Fruit fly (Drosophila melanogaster): ENCODE measurements around the gene CG3847.

CG3847 gene

DNA sequence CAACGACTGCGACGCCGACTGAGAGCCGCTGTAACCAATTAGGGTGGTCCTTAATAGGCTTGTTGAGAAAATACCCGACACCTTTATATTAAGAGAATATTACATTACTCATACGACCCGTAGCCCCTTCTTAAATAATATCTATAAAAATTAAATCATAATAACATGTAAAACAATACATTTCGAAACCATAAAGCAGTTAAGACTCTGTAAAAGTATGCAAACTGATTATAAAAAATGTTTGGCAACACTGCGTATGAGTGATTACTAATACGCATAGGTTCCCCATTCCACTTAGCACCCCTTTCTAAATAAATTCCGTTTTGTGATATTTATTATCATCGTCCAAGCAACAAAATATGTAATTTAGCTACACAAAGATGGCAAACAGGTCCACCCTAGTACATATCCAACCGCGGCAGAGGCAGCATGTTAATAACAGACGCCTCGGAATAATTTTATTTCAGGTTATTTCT, 6.3 kb upstream of the CG3847 start (continued):
- peak; percentile 72 for TF ChIP-seq CG18011 (GFP tag; optimal IDR thresholded peaks at IDR 0.05)
- peak; percentile 35; the same call in 1 of the 3 replicates for TF ChIP-seq croc (GFP tag; conservative IDR thresholded peaks at IDR 0.05)
- no peak for TF ChIP-seq CG2889 (GFP tag; IDR thresholded peaks at IDR 0.05)
- no peak for TF ChIP-seq ken (GFP tag; IDR thresholded peaks at IDR 0.05)
- TF ChIP-seq crp (GFP tag; optimal IDR thresholded peaks at IDR 0.05): peak in 1 of 2 experiments; percentile 21
- TF ChIP-seq Dp (GFP tag; optimal IDR thresholded peaks at IDR 0.05): no peak
- no peak for TF ChIP-seq fd102C (GFP tag; optimal IDR thresholded peaks at IDR 0.05)
- no peak for TF ChIP-seq NFAT (GFP tag; IDR thresholded peaks at IDR 0.05)
- no peak for TF ChIP-seq disco-r (GFP tag; optimal IDR thresholded peaks at IDR 0.05)
- no peak for TF ChIP-seq ara (GFP tag; IDR thresholded peaks at IDR 0.05)
- peak; percentile 70 for TF ChIP-seq D19A (tag; optimal IDR thresholded peaks at IDR 0.05)
- TF ChIP-seq Hr78 (GFP tag; optimal IDR thresholded peaks at IDR 0.05): peak in 1 of 2 experiments; percentile 42
- TF ChIP-seq Ravus (GFP tag; IDR thresholded peaks at IDR 0.05): no peak
- TF ChIP-seq unc-4 (GFP tag; IDR thresholded peaks at IDR 0.05; ENCODE audit: partially characterized antibody): no peak
- TF ChIP-seq cg (GFP tag; optimal IDR thresholded peaks at IDR 0.05): no peak
- TF ChIP-seq Dref (GFP tag; IDR thresholded peaks at IDR 0.05): no peak
- peak; percentile 69 for TF ChIP-seq Nf-YB (GFP tag; optimal IDR thresholded peaks at IDR 0.05)
- no peak for TF ChIP-seq oc (tag; optimal IDR thresholded peaks at IDR 0.05)
- no peak for TF ChIP-seq Oaz (GFP tag; IDR thresholded peaks at IDR 0.05)
- TF ChIP-seq CG9797 (GFP tag; optimal IDR thresholded peaks at IDR 0.05): no peak
- TF ChIP-seq CG11560 (tag; IDR thresholded peaks at IDR 0.05): no peak
- no peak for TF ChIP-seq pros (GFP tag; optimal IDR thresholded peaks at IDR 0.05)
- TF ChIP-seq CG9727 (GFP tag; optimal IDR thresholded peaks at IDR 0.05): peak; percentile 80
- TF ChIP-seq CG10366 (GFP tag; IDR thresholded peaks at IDR 0.05): peak; percentile 57
- no peak for TF ChIP-seq Doc3 (GFP tag; IDR thresholded peaks at IDR 0.05; ENCODE audit: partially characterized antibody)
- peak; percentile 72 for TF ChIP-seq unpg (GFP tag; optimal IDR thresholded peaks at IDR 0.05)
- TF ChIP-seq NfI (GFP tag; optimal IDR thresholded peaks at IDR 0.05): peak; percentile 76
- TF ChIP-seq Chrac-16 (GFP tag; optimal IDR thresholded peaks at IDR 0.05): peak; percentile 48
- TF ChIP-seq CG3407 (GFP tag; optimal IDR thresholded peaks at IDR 0.05): peak; percentile 50
- TF ChIP-seq otp (GFP tag; IDR thresholded peaks at IDR 0.05): no peak
- no peak for TF ChIP-seq mld (GFP tag; IDR thresholded peaks at IDR 0.05; ENCODE audit: partially characterized antibody)
- TF ChIP-seq ewg (GFP tag; optimal IDR thresholded peaks at IDR 0.05): peak; percentile 58
- TF ChIP-seq az2 (GFP tag; optimal IDR thresholded peaks at IDR 0.05): peak; percentile 61
- peak; percentile 87 for TF ChIP-seq CoRest (tag; optimal IDR thresholded peaks at IDR 0.05)
- TF ChIP-seq CG2129 (GFP tag; IDR thresholded peaks at IDR 0.05; ENCODE audit: partially characterized antibody): no peak
- TF ChIP-seq CG2120 (GFP tag; optimal IDR thresholded peaks at IDR 0.05): peak; percentile 66
- TF ChIP-seq tna (GFP tag; IDR thresholded peaks at IDR 0.05; ENCODE audit: partially characterized antibody): no peak
- no peak for TF ChIP-seq CG10321 (GFP tag; IDR thresholded peaks at IDR 0.05)
- no peak for TF ChIP-seq Stat92E (GFP tag; optimal IDR thresholded peaks at IDR 0.05)
- peak in 1 of 2 experiments; percentile 86 for TF ChIP-seq Hr51 (GFP tag; optimal IDR thresholded peaks at IDR 0.05)
- peak; percentile 28 for TF ChIP-seq CG2202 (tag; optimal IDR thresholded peaks at IDR 0.05)
- TF ChIP-seq slbo (GFP tag; IDR thresholded peaks at IDR 0.05): no peak; the same call in none of the 2 replicates
- no peak for TF ChIP-seq Bgb (GFP tag; IDR thresholded peaks at IDR 0.05; ENCODE audit: partially characterized antibody)
- TF ChIP-seq gcm (GFP tag; optimal IDR thresholded peaks at IDR 0.05): peak; percentile 71
- TF ChIP-seq BEAF-32 (GFP tag; optimal IDR thresholded peaks at IDR 0.05): no peak
- TF ChIP-seq CG33557 (GFP tag; optimal IDR thresholded peaks at IDR 0.05): peak; percentile 6
- peak; percentile 66 for TF ChIP-seq fd3F (GFP tag; optimal IDR thresholded peaks at IDR 0.05)
- TF ChIP-seq CG10654 (GFP tag; optimal IDR thresholded peaks at IDR 0.05): peak; percentile 57
- TF ChIP-seq CG11398 (GFP tag; optimal IDR thresholded peaks at IDR 0.05): no peak
